Worm (Caenorhabditis elegans) whole organism, mixed stage, embryonic: ENCODE measurements around the gene clec-222.

Experiments
- bed-3 ChIP-seq: fragments of 200-800 bp; sonication (Bioruptor generic); optimal IDR thresholded peaks from 3 replicates; lab custom pipeline; 2018; ENCODE audit warnings: mild to moderate bottlenecking, missing genetic modification characterization, moderate library complexity, missing compliant biosample characterization
- blmp-1 ChIP-seq: fragments of 150-350 bp; optimal IDR thresholded peaks from 2 replicates; lab custom pipeline; 2014; ENCODE audit warnings: missing biosample characterization, missing genetic modification characterization
- ceh-39 ChIP-seq: fragments of 150-350 bp; optimal IDR thresholded peaks from 2 replicates; lab custom pipeline; 2014; ENCODE audit warnings: missing biosample characterization, missing genetic modification characterization
- ceh-43 ChIP-seq: fragments of 200-800 bp; sonication (Bioruptor generic); optimal IDR thresholded peaks from 2 replicates; lab custom pipeline; 2018; ENCODE audit warnings: mild to moderate bottlenecking, missing genetic modification characterization, moderate library complexity, missing compliant biosample characterization
- ceh-83 ChIP-seq: fragments of 200-800 bp; sonication (Bioruptor generic); optimal IDR thresholded peaks from 2 replicates; lab custom pipeline; 2018; ENCODE audit warnings: mild to moderate bottlenecking, missing genetic modification characterization, missing compliant biosample characterization
- ces-1 ChIP-seq: fragments of 150-350 bp; optimal IDR thresholded peaks from 2 replicates; lab custom pipeline; 2014; ENCODE audit warnings: missing biosample characterization, missing genetic modification reagents, missing genetic modification characterization
- cnd-1 ChIP-seq: fragments of 200-800 bp; sonication (Bioruptor generic); optimal IDR thresholded peaks from 2 replicates; lab custom pipeline; 2018; ENCODE audit warnings: mild to moderate bottlenecking, missing genetic modification characterization, missing compliant biosample characterization
- drap-1 ChIP-seq: fragments of 200-800 bp; sonication (Bioruptor generic); optimal IDR thresholded peaks from 3 replicates; lab custom pipeline; 2018; ENCODE audit warnings: mild to moderate bottlenecking, missing genetic modification characterization, missing compliant biosample characterization
- elt-1 ChIP-seq: sonication (generic microtip); optimal IDR thresholded peaks from 2 replicates; lab custom pipeline; 2017; ENCODE audit warnings: missing genetic modification characterization, mild to moderate bottlenecking, missing compliant biosample characterization, antibody characterized with exemption, moderate library complexity, borderline replicate concordance; ENCODE audit not compliant: insufficient read depth
- elt-3 ChIP-seq: fragments of 150-350 bp; optimal IDR thresholded peaks from 2 replicates; lab custom pipeline; 2014; ENCODE audit warnings: missing biosample characterization, missing genetic modification characterization
- ham-2 ChIP-seq: fragments of 200-800 bp; sonication (Bioruptor generic); optimal IDR thresholded peaks from 2 replicates; lab custom pipeline; 2018; ENCODE audit warnings: mild to moderate bottlenecking, missing genetic modification characterization, missing compliant biosample characterization
- hlh-1 ChIP-seq: fragments of 150-350 bp; optimal IDR thresholded peaks from 2 replicates; lab custom pipeline; 2014; ENCODE audit warnings: missing biosample characterization, missing genetic modification reagents, missing genetic modification characterization
- lin-13 ChIP-seq: fragments of 150-350 bp; optimal IDR thresholded peaks from 2 replicates; lab custom pipeline; 2014; ENCODE audit warnings: missing biosample characterization, missing genetic modification characterization
- lin-32 ChIP-seq: fragments of 200-800 bp; sonication (Bioruptor generic); optimal IDR thresholded peaks from 2 replicates; lab custom pipeline; 2018; ENCODE audit warnings: mild to moderate bottlenecking, missing genetic modification characterization, missing compliant biosample characterization
- lsy-2 ChIP-seq: fragments of 150-350 bp; optimal IDR thresholded peaks from 2 replicates; lab custom pipeline; 2014; ENCODE audit warnings: missing biosample characterization, missing genetic modification characterization
- mab-5 ChIP-seq: fragments of 150-350 bp; optimal IDR thresholded peaks from 2 replicates; lab custom pipeline; 2014; ENCODE audit warnings: missing biosample characterization, missing genetic modification characterization
- mep-1 ChIP-seq: fragments of 150-350 bp; optimal IDR thresholded peaks from 2 replicates; lab custom pipeline; 2017; ENCODE audit warnings: missing biosample characterization, missing genetic modification reagents, missing genetic modification characterization, inconsistent platforms
- mls-2 ChIP-seq: sonication (generic microtip); optimal IDR thresholded peaks from 2 replicates; lab custom pipeline; 2016; ENCODE audit warnings: mild to moderate bottlenecking, missing genetic modification characterization, moderate library complexity, missing compliant biosample characterization
- nhr-12 ChIP-seq: fragments of 150-350 bp; optimal IDR thresholded peaks from 2 replicates; lab custom pipeline; 2014; ENCODE audit warnings: missing biosample characterization, missing genetic modification characterization
- nhr-2 ChIP-seq: fragments of 150-350 bp; optimal IDR thresholded peaks from 2 replicates; lab custom pipeline; 2014; ENCODE audit warnings: missing biosample characterization, missing genetic modification characterization
- nhr-28 ChIP-seq: fragments of 150-350 bp; optimal IDR thresholded peaks from 2 replicates; lab custom pipeline; 2014; ENCODE audit warnings: missing biosample characterization, missing genetic modification characterization
- nhr-76 ChIP-seq: sonication (generic microtip); optimal IDR thresholded peaks from 2 replicates; lab custom pipeline; 2017; ENCODE audit warnings: missing biosample characterization, missing genetic modification characterization
- sem-2 ChIP-seq: fragments of 200-800 bp; sonication (Bioruptor generic); optimal IDR thresholded peaks from 2 replicates; lab custom pipeline; 2018; ENCODE audit warnings: mild to moderate bottlenecking, missing genetic modification characterization, missing compliant biosample characterization
- snpc-4 ChIP-seq: fragments of 150-350 bp; optimal IDR thresholded peaks from 2 replicates; lab custom pipeline; 2014; ENCODE audit warnings: missing biosample characterization, missing genetic modification characterization
- sptf-1 ChIP-seq: sonication (generic microtip); optimal IDR thresholded peaks from 2 replicates; lab custom pipeline; 2017; ENCODE audit warnings: mild to moderate bottlenecking, missing genetic modification characterization, moderate library complexity, missing compliant biosample characterization
- unc-120 ChIP-seq: sonication (generic microtip); optimal IDR thresholded peaks from 2 replicates; lab custom pipeline; 2017; ENCODE audit warnings: missing genetic modification characterization, missing compliant biosample characterization; ENCODE audit not compliant: poor library complexity, severe bottlenecking
- unc-39 ChIP-seq: fragments of 150-350 bp; optimal IDR thresholded peaks from 2 replicates; lab custom pipeline; 2014; ENCODE audit warnings: missing biosample characterization, missing genetic modification characterization
- unc-62 ChIP-seq: fragments of 150-350 bp; optimal IDR thresholded peaks from 2 replicates; lab custom pipeline; 2014; ENCODE audit warnings: missing biosample characterization, missing genetic modification reagents, missing genetic modification characterization
- zip-8 ChIP-seq: fragments of 150-350 bp; optimal IDR thresholded peaks from 2 replicates; lab custom pipeline; 2014; ENCODE audit warnings: missing biosample characterization, missing genetic modification characterization
- ztf-11 ChIP-seq: fragments of 150-350 bp; optimal IDR thresholded peaks from 2 replicates; lab custom pipeline; 2014; ENCODE audit warnings: missing biosample characterization, missing genetic modification characterization

clec-222 gene

ce11 chrV:11266681-11267080, 4.5 kb upstream of the clec-222 start, which contains the start of gene str-116:
Gene str-116, plus strand, starts transcription at chrV:11266981.
- TF ChIP-seq unc-120 (no peak), nhr-28 (tag; lab: Kevin White, UChicago) (no peak), sem-2 (GFP tag; lab: Kevin White, UChicago) (no peak), snpc-4 (tag; lab: Kevin White, UChicago) (no peak), ces-1 (GFP tag; lab: Kevin White, UChicago) (no peak), unc-62 (no peak), ceh-83 (no peak), blmp-1 (tag; lab: Kevin White, UChicago) (no peak), nhr-12 (tag; lab: Kevin White, UChicago) (no peak), elt-3 (tag; lab: Kevin White, UChicago) (no peak), bed-3 (GFP tag; lab: Kevin White, UChicago) (no peak), elt-1 (tag; lab: Kevin White, UChicago) (no peak), ceh-39 (tag; lab: Kevin White, UChicago) (no peak), hlh-1 (tag; lab: Kevin White, UChicago) (no peak), mep-1 (tag; lab: Kevin White, UChicago) (no peak), unc-39 (no peak), lsy-2 (tag; lab: Kevin White, UChicago) (no peak), lin-32 (no peak)

- no peak for TF ChIP-seq cnd-1 (tag; lab: Kevin White, UChicago)
These were observed 2.4 kb upstream of the clec-222 start, which contains the start of gene str-115 for ce11 chrV:11268791-11269190. Gene str-115, plus strand, starts transcription at chrV:11269091.

ce11 chrV:11272848-11273247, 1.7 kb downstream of the clec-222 start, which contains the start of gene clec-223:
Gene clec-223, plus strand, starts transcription at chrV:11273148.
- no peak for TF ChIP-seq nhr-28 (tag; lab: Kevin White, UChicago)
- no peak for TF ChIP-seq sptf-1 (tag; lab: Kevin White, UChicago)
- TF ChIP-seq ceh-83 = no peak
- TF ChIP-seq unc-120 = no peak
- TF ChIP-seq unc-39 = no peak
- no peak for TF ChIP-seq snpc-4 (tag; lab: Kevin White, UChicago)
- no peak for TF ChIP-seq ces-1 (GFP tag; lab: Kevin White, UChicago)
- TF ChIP-seq nhr-12 (tag; lab: Kevin White, UChicago) = no peak
- TF ChIP-seq ceh-43 (GFP tag; lab: Kevin White, UChicago) = no peak
- TF ChIP-seq elt-1 (tag; lab: Kevin White, UChicago) = no peak
- TF ChIP-seq cnd-1 (tag; lab: Kevin White, UChicago) = no peak
- TF ChIP-seq nhr-2 = no peak
- no peak for TF ChIP-seq hlh-1 (tag; lab: Kevin White, UChicago)
- TF ChIP-seq lin-13 (tag; lab: Kevin White, UChicago) = no peak
- no peak for TF ChIP-seq blmp-1 (tag; lab: Kevin White, UChicago)
- TF ChIP-seq, all 35 proteins: peak for 0

ce11 chrV:11279564-11279963, 8.4 kb downstream of the clec-222 start:
- TF ChIP-seq cnd-1 (tag; lab: Kevin White, UChicago) (no peak), ztf-11 (tag; lab: Kevin White, UChicago) (no peak), mep-1 (tag; lab: Kevin White, UChicago) (no peak), bed-3 (GFP tag; lab: Kevin White, UChicago) (no peak), elt-1 (tag; lab: Kevin White, UChicago) (no peak), mls-2 (tag; lab: Kevin White, UChicago) (no peak), snpc-4 (tag; lab: Kevin White, UChicago) (no peak), ham-2 (GFP tag; lab: Kevin White, UChicago) (no peak), ces-1 (GFP tag; lab: Kevin White, UChicago) (no peak), zip-8 (tag; lab: Kevin White, UChicago) (no peak), unc-39 (no peak), lsy-2 (tag; lab: Kevin White, UChicago) (no peak), mab-5 (tag; lab: Kevin White, UChicago) (no peak), drap-1 (GFP tag; lab: Kevin White, UChicago) (no peak), unc-120 (no peak), nhr-76 (tag; lab: Kevin White, UChicago) (no peak), blmp-1 (tag; lab: Kevin White, UChicago) (no peak), nhr-12 (tag; lab: Kevin White, UChicago) (no peak), sptf-1 (tag; lab: Kevin White, UChicago) (no peak)
